Worm (Caenorhabditis elegans) whole organism, L2 larva: ENCODE results near the gene C04C3.14.

Experiments used
- F13H6.1 ChIP-seq: sonication (generic microtip); optimal IDR thresholded peaks from 2 replicates; lab custom pipeline; 2016; ENCODE audit warnings: missing genetic modification characterization, missing compliant biosample characterization
- Y55F3AM.14 ChIP-seq: fragments of 200-800 bp; sonication (Bioruptor generic); optimal IDR thresholded peaks from 2 replicates; lab custom pipeline; 2018; ENCODE audit warnings: mild to moderate bottlenecking, missing genetic modification characterization, missing compliant biosample characterization
- elt-3 ChIP-seq: sonication (generic microtip); optimal IDR thresholded peaks from 2 replicates; lab custom pipeline; 2017; ENCODE audit warnings: missing biosample characterization, missing genetic modification characterization
- lin-13 ChIP-seq: fragments of 150-350 bp; optimal IDR thresholded peaks from 2 replicates; lab custom pipeline; 2014; ENCODE audit warnings: missing biosample characterization, missing genetic modification reagents, missing genetic modification characterization
- lsy-2 ChIP-seq, 2 experiments: fragments of 150-350 bp in 1 of 2; sonication (generic microtip) in 1 of 2; optimal IDR thresholded peaks; 2 replicates each; lab custom pipeline; 2014 to 2017; ENCODE audit warnings: missing biosample characterization in 2 of 2, missing genetic modification characterization in 2 of 2
- mbf-1 ChIP-seq: sonication (generic microtip); optimal IDR thresholded peaks from 2 replicates; lab custom pipeline; 2017; ENCODE audit warnings: missing biosample characterization, missing genetic modification characterization
- nhr-21 ChIP-seq: fragments of 150-350 bp; optimal IDR thresholded peaks from 2 replicates; lab custom pipeline; 2014; ENCODE audit warnings: missing biosample characterization, missing genetic modification characterization
- unc-62 ChIP-seq: fragments of 150-350 bp; optimal IDR thresholded peaks from 2 replicates; lab custom pipeline; 2014; ENCODE audit warnings: missing biosample characterization, missing genetic modification reagents, missing genetic modification characterization
- ztf-11 ChIP-seq: sonication (generic microtip); optimal IDR thresholded peaks from 2 replicates; lab custom pipeline; 2017; ENCODE audit warnings: missing biosample characterization, missing genetic modification characterization

DNA sequence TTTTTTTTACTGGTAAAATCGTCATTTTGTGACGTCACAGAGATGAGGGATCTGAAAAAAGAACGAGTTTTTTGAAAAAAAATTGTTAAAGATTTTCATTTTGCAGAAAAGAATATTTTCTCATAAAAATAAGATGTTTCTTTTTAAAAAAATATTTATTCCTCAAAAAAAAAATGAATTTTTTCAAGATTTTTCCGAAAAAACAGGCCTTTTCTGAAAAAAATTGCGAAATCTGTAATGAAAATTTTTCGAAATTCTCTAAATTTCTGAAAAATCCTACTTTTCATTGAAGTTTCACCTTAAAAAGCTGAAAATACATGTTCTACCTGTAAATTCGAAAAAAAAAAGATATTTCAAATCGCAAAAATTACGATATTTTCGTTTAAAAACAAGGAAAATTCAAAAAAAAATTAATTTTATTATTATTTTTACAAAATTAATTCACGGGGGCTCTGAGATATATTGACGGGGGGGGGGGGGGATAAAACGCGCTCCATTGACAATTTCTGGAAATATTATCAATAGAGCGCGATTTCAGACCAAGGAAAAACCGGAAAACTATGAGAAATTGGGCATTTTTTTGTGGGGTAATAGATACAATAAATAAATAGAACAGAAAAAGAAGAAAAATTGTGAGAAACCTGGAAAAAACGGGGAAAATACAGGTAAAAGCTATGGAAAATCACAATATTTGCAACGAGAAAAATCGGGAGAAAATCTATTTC, 17.4 kb upstream of the C04C3.14 start, which contains the start of gene otub-4:
- TF ChIP-seq ztf-11 (tag; lab: Kevin White, UChicago) (no peak), lin-13 (GFP tag; lab: Kevin White, UChicago) (no peak), lsy-2 (tag; optimal IDR thresholded peaks at IDR 0.05; lab: Kevin White, UChicago) (no peak), mbf-1 (tag; lab: Kevin White, UChicago) (no peak), nhr-21 (tag; lab: Kevin White, UChicago) (no peak), unc-62 (GFP tag; lab: Kevin White, UChicago) (no peak), Y55F3AM.14 (GFP tag; lab: Kevin White, UChicago) (no peak), elt-3 (tag; lab: Kevin White, UChicago) (no peak), F13H6.1 (tag; lab: Kevin White, UChicago) (no peak)
